Worm (Caenorhabditis elegans) whole organism, early embryonic: Measurements from ENCODE around the gene paqr-3.

Experiments used
- F13C5.2 ChIP-seq: sonication (generic microtip); optimal IDR thresholded peaks from 2 replicates; lab custom pipeline; 2017; ENCODE audit warnings: mild to moderate bottlenecking, missing genetic modification characterization, inconsistent platforms, missing compliant biosample characterization
- aly-1 ChIP-seq: sonication (generic microtip); optimal IDR thresholded peaks from 2 replicates; lab custom pipeline; 2016; ENCODE audit warnings: missing genetic modification characterization, missing compliant biosample characterization
- ama-1 ChIP-seq: fragments of 150-350 bp; optimal IDR thresholded peaks from 2 replicates; lab custom pipeline; 2014
- ceh-36 ChIP-seq: sonication (generic microtip); optimal IDR thresholded peaks from 2 replicates; lab custom pipeline; 2016; ENCODE audit warnings: missing genetic modification characterization, inconsistent platforms, missing compliant biosample characterization
- ets-7 ChIP-seq: sonication (generic microtip); optimal IDR thresholded peaks from 2 replicates; lab custom pipeline; 2016; ENCODE audit warnings: missing genotype, missing genetic modification characterization, missing compliant biosample characterization
- hnd-1 ChIP-seq: sonication (generic microtip); optimal IDR thresholded peaks from 2 replicates; lab custom pipeline; 2016; ENCODE audit warnings: missing genetic modification characterization, missing compliant biosample characterization
- scrt-1 ChIP-seq: fragments of 200-800 bp; sonication (Bioruptor generic); IDR thresholded peaks from 2 replicates; pipeline ENCODE4 v1.3.6; 2022; ENCODE audit warnings: missing genetic modification characterization, missing compliant biosample characterization
- tbx-37 ChIP-seq: fragments of 200-800 bp; sonication (Bioruptor generic); conservative IDR thresholded peaks from 2 replicates; pipeline ENCODE4 v1.3.6; 2022; ENCODE audit warnings: missing genetic modification reagents, missing genetic modification characterization, missing compliant biosample characterization

DNA sequence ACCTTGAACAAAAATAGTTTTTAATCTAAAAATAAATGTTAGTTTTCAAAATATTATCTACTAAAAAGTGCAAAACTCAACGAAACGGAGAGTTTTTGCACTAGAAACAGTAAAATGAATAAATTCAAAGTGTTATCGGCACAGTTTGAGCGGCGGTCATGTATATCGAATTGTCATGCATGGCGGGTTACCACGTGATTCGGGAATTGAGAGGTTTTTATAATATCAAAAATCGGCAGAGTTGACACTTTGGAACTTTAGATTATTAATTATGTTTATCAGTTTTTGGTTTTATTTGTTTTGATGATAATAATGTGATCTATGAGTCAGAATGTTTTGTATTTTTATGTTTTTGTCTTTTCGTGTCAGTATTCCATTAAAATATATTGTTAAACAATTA lies 29.9 kb upstream of the paqr-3 start:
- TF ChIP-seq ama-1, result no peak
- TF ChIP-seq ets-7 (tag; lab: Kevin White, UChicago), result no peak
- TF ChIP-seq scrt-1 (GFP tag; lab: Robert Waterston, UW), result no peak
- TF ChIP-seq aly-1 (tag; lab: Kevin White, UChicago), result no peak
- no peak for TF ChIP-seq hnd-1 (tag; lab: Kevin White, UChicago)
- TF ChIP-seq F13C5.2 (tag; lab: Kevin White, UChicago), result no peak
- no peak for TF ChIP-seq ceh-36
- TF ChIP-seq tbx-37 (GFP tag; lab: Robert Waterston, UW), result no peak
